Worm (Caenorhabditis elegans) whole organism, late embryonic: ENCODE data around the gene R193.6.

Experiments
- ama-1 ChIP-seq: fragments of 150-350 bp; optimal IDR thresholded peaks from 2 replicates; lab custom pipeline; 2014
- ceh-2 ChIP-seq: sonication (generic microtip); optimal IDR thresholded peaks from 2 replicates; lab custom pipeline; 2016; ENCODE audit warnings: missing genotype, missing genetic modification characterization, missing compliant biosample characterization
- ceh-45 ChIP-seq: fragments of 200-800 bp; sonication (Bioruptor generic); IDR thresholded peaks from 2 replicates; pipeline ENCODE4 v1.3.6; 2022; ENCODE audit warnings: missing genetic modification reagents, missing genetic modification characterization, missing compliant biosample characterization
- ceh-6 ChIP-seq: fragments of 200-800 bp; sonication (Bioruptor generic); optimal IDR thresholded peaks from 2 replicates; lab custom pipeline; 2018; ENCODE audit warnings: mild to moderate bottlenecking, missing genetic modification characterization, missing compliant biosample characterization
- dmd-4 ChIP-seq: sonication (generic microtip); optimal IDR thresholded peaks from 2 replicates; lab custom pipeline; 2016; ENCODE audit warnings: borderline replicate concordance, missing genetic modification characterization, missing compliant biosample characterization
- pha-4 ChIP-seq: fragments of 150-350 bp; optimal IDR thresholded peaks from 2 replicates; lab custom pipeline; 2018; ENCODE audit warnings: missing biosample characterization, missing genetic modification reagents, missing genetic modification characterization
- unc-3 ChIP-seq, 2 experiments: fragments of 200-800 bp in 1 of 2; sonication (Bioruptor generic) in 1 of 2; sonication (generic microtip) in 1 of 2; conservative IDR thresholded peaks in 1 of 2; optimal IDR thresholded peaks in 1 of 2; 2 replicates each; pipeline versions ENCODE4 v1.3.6 to Lab custom; 2016 to 2022; ENCODE audit warnings: missing compliant biosample characterization in 2 of 2, missing genetic modification characterization in 2 of 2, missing genetic modification reagents in 1 of 2

DNA sequence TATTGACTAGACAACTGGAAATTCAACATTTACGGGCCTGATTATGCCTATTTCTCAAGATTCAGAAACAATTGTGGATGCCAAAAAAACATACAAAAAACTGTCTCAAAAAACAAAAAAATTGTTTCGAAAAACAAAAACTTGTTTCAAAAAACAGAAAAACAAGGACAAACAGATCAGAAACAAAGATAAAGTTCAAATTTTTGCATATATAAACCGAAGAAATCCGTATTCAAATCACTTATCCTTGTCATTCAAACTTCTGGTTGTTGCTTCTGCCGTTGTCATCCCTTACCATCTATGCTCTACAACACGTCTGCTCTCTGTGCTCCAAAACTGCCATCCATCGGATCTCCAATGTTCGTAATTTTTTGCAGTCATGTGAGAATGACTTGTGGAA is 6.1 kb downstream of the R193.6 start, which contains the start of gene R193.1:
- TF ChIP-seq ceh-45 (GFP tag; lab: Robert Waterston, UW), result no peak
- no peak for TF ChIP-seq ceh-6 (GFP tag; lab: Kevin White, UChicago)
- no peak for TF ChIP-seq dmd-4
- no peak for TF ChIP-seq pha-4
- TF ChIP-seq ama-1 (lab: Kevin White, UChicago), result no peak
- TF ChIP-seq ceh-2 (tag; lab: Kevin White, UChicago), result no peak
- no peak for TF ChIP-seq unc-3 (GFP tag; conservative IDR thresholded peaks at IDR 0.05; lab: Robert Waterston, UW)
- TF ChIP-seq unc-3 (tag; optimal IDR thresholded peaks at IDR 0.05; lab: Kevin White, UChicago), result no peak
